Worm (Caenorhabditis elegans) whole organism, L2 larva: ENCODE measurements around the gene bath-33.

Experiments
- C34F6.9 ChIP-seq: fragments of 150-350 bp; optimal IDR thresholded peaks from 2 replicates; lab custom pipeline; 2014; ENCODE audit warnings: missing biosample characterization, missing genetic modification characterization
- R02D3.7 ChIP-seq: fragments of 150-350 bp; optimal IDR thresholded peaks from 2 replicates; lab custom pipeline; 2014; ENCODE audit warnings: missing biosample characterization, missing genetic modification characterization
- Y55F3AM.14 ChIP-seq: fragments of 200-800 bp; sonication (Bioruptor generic); optimal IDR thresholded peaks from 2 replicates; lab custom pipeline; 2018; ENCODE audit warnings: mild to moderate bottlenecking, missing genetic modification characterization, missing compliant biosample characterization
- alr-1 ChIP-seq: fragments of 150-350 bp; optimal IDR thresholded peaks from 2 replicates; lab custom pipeline; 2014; ENCODE audit warnings: missing biosample characterization, missing genetic modification characterization
- aly-2 ChIP-seq: fragments of 150-350 bp; optimal IDR thresholded peaks from 2 replicates; lab custom pipeline; 2014; ENCODE audit warnings: missing biosample characterization, missing genetic modification characterization
- ama-1 ChIP-seq: fragments of 150-350 bp; optimal IDR thresholded peaks from 2 replicates; lab custom pipeline; 2018; ENCODE audit warnings: inconsistent platforms
- blmp-1 ChIP-seq: sonication (generic microtip); optimal IDR thresholded peaks from 2 replicates; lab custom pipeline; 2017; ENCODE audit warnings: missing genetic modification characterization, mild to moderate bottlenecking, missing compliant biosample characterization, antibody characterized with exemption, moderate library complexity; ENCODE audit not compliant: insufficient read depth
- ceh-82 ChIP-seq: fragments of 150-350 bp; optimal IDR thresholded peaks from 2 replicates; lab custom pipeline; 2014; ENCODE audit warnings: missing biosample characterization, missing genetic modification characterization
- crh-2 ChIP-seq: sonication (generic microtip); optimal IDR thresholded peaks from 2 replicates; lab custom pipeline; 2017; ENCODE audit warnings: missing biosample characterization, missing genetic modification characterization
- egl-27 ChIP-seq: sonication (generic microtip); optimal IDR thresholded peaks from 3 replicates; lab custom pipeline; 2017; ENCODE audit warnings: missing biosample characterization, missing genetic modification reagents, missing genetic modification characterization
- elt-1 ChIP-seq: fragments of 150-350 bp; optimal IDR thresholded peaks from 2 replicates; lab custom pipeline; 2014; ENCODE audit warnings: missing biosample characterization, missing genetic modification characterization
- fos-1 ChIP-seq: fragments of 150-350 bp; optimal IDR thresholded peaks from 2 replicates; lab custom pipeline; 2014; ENCODE audit warnings: missing biosample characterization, missing genetic modification characterization
- gmeb-1 ChIP-seq: fragments of 150-350 bp; optimal IDR thresholded peaks from 2 replicates; lab custom pipeline; 2014; ENCODE audit warnings: missing biosample characterization, missing genetic modification characterization
- lin-39 ChIP-seq: fragments of 150-350 bp; optimal IDR thresholded peaks from 2 replicates; lab custom pipeline; 2014; ENCODE audit warnings: missing biosample characterization, missing genetic modification reagents, missing genetic modification characterization
- lsy-2 ChIP-seq, 2 experiments: fragments of 150-350 bp in 1 of 2; sonication (generic microtip) in 1 of 2; optimal IDR thresholded peaks; 2 replicates each; lab custom pipeline; 2014 to 2017; ENCODE audit warnings: missing biosample characterization in 2 of 2, missing genetic modification characterization in 2 of 2
- mab-5 ChIP-seq: fragments of 150-350 bp; optimal IDR thresholded peaks from 2 replicates; lab custom pipeline; 2014; ENCODE audit warnings: missing biosample characterization, missing genetic modification characterization
- mbf-1 ChIP-seq: sonication (generic microtip); optimal IDR thresholded peaks from 2 replicates; lab custom pipeline; 2017; ENCODE audit warnings: missing biosample characterization, missing genetic modification characterization
- mdl-1 ChIP-seq, 2 experiments: fragments of 150-350 bp in 1 of 2; sonication (generic microtip) in 1 of 2; optimal IDR thresholded peaks; 2 replicates each; lab custom pipeline; 2017; ENCODE audit warnings: missing biosample characterization in 2 of 2, missing genetic modification characterization in 2 of 2
- nhr-10 ChIP-seq: sonication (generic microtip); optimal IDR thresholded peaks from 2 replicates; lab custom pipeline; 2017; ENCODE audit warnings: missing biosample characterization, missing genetic modification characterization
- nhr-11 ChIP-seq: fragments of 150-350 bp; optimal IDR thresholded peaks from 2 replicates; lab custom pipeline; 2014; ENCODE audit warnings: missing biosample characterization, missing genetic modification characterization
- nhr-12 ChIP-seq: fragments of 150-350 bp; optimal IDR thresholded peaks from 2 replicates; lab custom pipeline; 2014; ENCODE audit warnings: missing biosample characterization, missing genetic modification characterization
- nhr-129 ChIP-seq: fragments of 150-350 bp; optimal IDR thresholded peaks from 2 replicates; lab custom pipeline; 2014; ENCODE audit warnings: missing biosample characterization, missing genetic modification characterization
- nhr-21 ChIP-seq: fragments of 150-350 bp; optimal IDR thresholded peaks from 2 replicates; lab custom pipeline; 2014; ENCODE audit warnings: missing biosample characterization, missing genetic modification characterization
- nhr-23 ChIP-seq: fragments of 150-350 bp; optimal IDR thresholded peaks from 2 replicates; lab custom pipeline; 2014; ENCODE audit warnings: missing biosample characterization, missing genetic modification reagents, missing genetic modification characterization
- nhr-237 ChIP-seq: fragments of 150-350 bp; optimal IDR thresholded peaks from 2 replicates; lab custom pipeline; 2014; ENCODE audit warnings: missing biosample characterization, missing genetic modification characterization
- nhr-6 ChIP-seq: fragments of 150-350 bp; optimal IDR thresholded peaks from 2 replicates; lab custom pipeline; 2014; ENCODE audit warnings: missing biosample characterization, missing genetic modification characterization
- peb-1 ChIP-seq: fragments of 150-350 bp; optimal IDR thresholded peaks from 2 replicates; lab custom pipeline; 2014; ENCODE audit warnings: missing biosample characterization, missing genetic modification characterization
- skn-1 ChIP-seq: sonication (generic microtip); optimal IDR thresholded peaks from 2 replicates; lab custom pipeline; 2017; ENCODE audit warnings: missing biosample characterization, missing genetic modification characterization
- sma-3 ChIP-seq: sonication (generic microtip); optimal IDR thresholded peaks from 2 replicates; lab custom pipeline; 2016; ENCODE audit warnings: missing genetic modification reagents, missing genetic modification characterization, missing compliant biosample characterization
- sma-9 ChIP-seq, 2 experiments: fragments of 150-350 bp in 1 of 2; sonication (generic microtip) in 1 of 2; optimal IDR thresholded peaks; 2 replicates each; lab custom pipeline; 2014 to 2016; ENCODE audit warnings: missing genetic modification characterization in 2 of 2, mild to moderate bottlenecking in 1 of 2, missing biosample characterization in 1 of 2, missing compliant biosample characterization in 1 of 2, missing genetic modification reagents in 1 of 2, moderate library complexity in 1 of 2
- unc-39 ChIP-seq: fragments of 150-350 bp; optimal IDR thresholded peaks from 2 replicates; lab custom pipeline; 2014; ENCODE audit warnings: missing biosample characterization, missing genetic modification characterization
- unc-55 ChIP-seq: fragments of 150-350 bp; sonication (generic microtip); optimal IDR thresholded peaks from 3 replicates; lab custom pipeline; 2014; ENCODE audit warnings: missing biosample characterization, missing genetic modification reagents, missing genetic modification characterization
- unc-62 ChIP-seq: fragments of 150-350 bp; optimal IDR thresholded peaks from 2 replicates; lab custom pipeline; 2014; ENCODE audit warnings: missing biosample characterization, missing genetic modification reagents, missing genetic modification characterization
- zag-1 ChIP-seq: fragments of 150-350 bp; optimal IDR thresholded peaks from 2 replicates; lab custom pipeline; 2014; ENCODE audit warnings: missing biosample characterization, missing genetic modification characterization
- ztf-1 ChIP-seq: fragments of 200-800 bp; sonication (Bioruptor generic); conservative IDR thresholded peaks from 2 replicates; pipeline ENCODE4 v1.3.6; 2022; ENCODE audit warnings: missing genetic modification characterization, missing compliant biosample characterization
- ztf-11 ChIP-seq: sonication (generic microtip); optimal IDR thresholded peaks from 2 replicates; lab custom pipeline; 2017; ENCODE audit warnings: missing biosample characterization, missing genetic modification characterization

Gene bath-33

ce11 chrII:1576772-1577171 is 29.2 kb downstream of the bath-33 start:
- TF ChIP-seq alr-1 (tag; lab: Kevin White, UChicago): no peak
- no peak for TF ChIP-seq unc-62
- no peak for TF ChIP-seq ztf-1 (GFP tag; lab: Robert Waterston, UW)
- peak; percentile 82 for TF ChIP-seq fos-1 (tag; lab: Kevin White, UChicago)
- TF ChIP-seq nhr-23 (tag; lab: Kevin White, UChicago): no peak

ce11 chrII:1576030-1576429 is 29.9 kb downstream of the bath-33 start, which contains the start of gene K05F6.10:
K05F6.10 (minus strand) TSS chrII:1576130.
- no peak for TF ChIP-seq aly-2
- no peak for TF ChIP-seq lin-39
- TF ChIP-seq nhr-10 (tag; lab: Kevin White, UChicago): no peak
- TF ChIP-seq mdl-1 (tag; optimal IDR thresholded peaks at IDR 0.05; lab: Kevin White, UChicago): no peak
- no peak for TF ChIP-seq unc-62
- TF ChIP-seq ceh-82 (tag; lab: Kevin White, UChicago): no peak
- TF ChIP-seq zag-1 (tag; lab: Kevin White, UChicago): no peak
- no peak for TF ChIP-seq skn-1 (tag; lab: Kevin White, UChicago)
- no peak for TF ChIP-seq nhr-6 (tag; lab: Kevin White, UChicago)

- TF ChIP-seq ama-1 (lab: Kevin White, UChicago) (no peak), mbf-1 (tag; lab: Kevin White, UChicago) (no peak), sma-3 (GFP tag; lab: Kevin White, UChicago) (no peak), nhr-129 (tag; lab: Kevin White, UChicago) (no peak), peb-1 (tag; lab: Kevin White, UChicago) (no peak), mab-5 (tag; lab: Kevin White, UChicago) (no peak), sma-9 (GFP tag; optimal IDR thresholded peaks at IDR 0.05; lab: Kevin White, UChicago) (no peak), sma-9 (tag; optimal IDR thresholded peaks at IDR 0.05; lab: Kevin White, UChicago) (no peak), ztf-1 (GFP tag; lab: Robert Waterston, UW) (no peak), lsy-2 (tag; optimal IDR thresholded peaks at IDR 0.05; lab: Kevin White, UChicago) (no peak), nhr-11 (no peak), unc-55 (GFP tag; lab: Kevin White, UChicago) (no peak), unc-62 (no peak), elt-1 (tag; lab: Kevin White, UChicago) (no peak), nhr-21 (no peak), R02D3.7 (tag; lab: Kevin White, UChicago) (no peak), unc-39 (no peak), nhr-237 (no peak), blmp-1 (no peak), zag-1 (tag; lab: Kevin White, UChicago) (no peak)
Measured at ce11 chrII:1571032-1571431, 34.9 kb downstream of the bath-33 start, which contains the start of gene fbxb-46. fbxb-46 (minus strand) TSS chrII:1571132.

- TF ChIP-seq sma-9 (GFP tag; optimal IDR thresholded peaks at IDR 0.05; lab: Kevin White, UChicago): no peak
- no peak for TF ChIP-seq sma-9 (tag; optimal IDR thresholded peaks at IDR 0.05; lab: Kevin White, UChicago)
- no peak for TF ChIP-seq ceh-82 (tag; lab: Kevin White, UChicago)
- no peak for TF ChIP-seq ztf-11 (tag; lab: Kevin White, UChicago)
- no peak for TF ChIP-seq nhr-23 (tag; lab: Kevin White, UChicago)
- no peak for TF ChIP-seq unc-55 (GFP tag; lab: Kevin White, UChicago)
- no peak for TF ChIP-seq lsy-2 (tag; optimal IDR thresholded peaks at IDR 0.05; lab: Kevin White, UChicago)
- no peak for TF ChIP-seq R02D3.7 (tag; lab: Kevin White, UChicago)
- no peak for TF ChIP-seq Y55F3AM.14 (GFP tag; lab: Kevin White, UChicago)
- TF ChIP-seq unc-39: no peak
- no peak for TF ChIP-seq gmeb-1 (tag; lab: Kevin White, UChicago)
- no peak for TF ChIP-seq crh-2
- TF ChIP-seq egl-27 (tag; lab: Kevin White, UChicago): no peak
- TF ChIP-seq nhr-12: no peak
- no peak for TF ChIP-seq C34F6.9 (tag; lab: Kevin White, UChicago)
- TF ChIP-seq nhr-11: no peak
- TF ChIP-seq mdl-1 (tag; optimal IDR thresholded peaks at IDR 0.05; lab: Kevin White, UChicago): no peak
- no peak for TF ChIP-seq elt-1 (tag; lab: Kevin White, UChicago)
- no peak for TF ChIP-seq nhr-10 (tag; lab: Kevin White, UChicago)
- no peak for TF ChIP-seq nhr-237
Measured at ce11 chrII:1568214-1568613, 37.8 kb downstream of the bath-33 start, which contains the start of gene fbxb-49. fbxb-49 (plus strand) TSS chrII:1568514.
